Fruit fly (Drosophila melanogaster): ENCODE data around the gene CG31683.

dm6 chr2L:20473285-20473684, 23.5 kb upstream of the CG31683 start, which contains the start of gene CG43233:
- TF ChIP-seq CG8478 (optimal IDR thresholded peaks at IDR 0.05) (no peak), CTCF (optimal IDR thresholded peaks at IDR 0.05) (no peak)

All from S2 (cell line).